Worm (Caenorhabditis elegans): ENCODE data around the gene F28H6.7.

- TF ChIP-seq hlh-8 (tag; optimal IDR thresholded peaks at IDR 0.05) (no peak), rnt-1 (tag; optimal IDR thresholded peaks at IDR 0.05) (no peak), ceh-9 (tag; optimal IDR thresholded peaks at IDR 0.05) (no peak), nhr-11 (tag; optimal IDR thresholded peaks at IDR 0.05) (no peak), ceh-19 (GFP tag; optimal IDR thresholded peaks at IDR 0.05) (no peak), ceh-18 (tag; optimal IDR thresholded peaks at IDR 0.05) (no peak), pha-4 (tag; optimal IDR thresholded peaks at IDR 0.05) (no peak), pat-9 (tag; optimal IDR thresholded peaks at IDR 0.05) (no peak)
Measured at ce11 chrX:14141344-14141841, 25.5 kb downstream of the F28H6.7 start.

All from whole organism, late embryonic.